Fruit fly (Drosophila melanogaster) whole organism, embryonic: ENCODE data around the gene CG34160.

Experiments
- ci ChIP-seq: fragments of 200-800 bp; sonication (Bioruptor generic); IDR thresholded peaks from 3 replicates; pipeline ENCODE4 v1.3.6; 2022; ENCODE audit warnings: missing biosample characterization, missing genetic modification characterization
- inv ChIP-seq: fragments of 200-800 bp; sonication (Bioruptor generic); IDR thresholded peaks from 2 replicates; pipeline ENCODE4 v1.3.6; 2022; ENCODE audit warnings: missing biosample characterization, missing genetic modification characterization; ENCODE audit not compliant: partially characterized antibody

- TF ChIP-seq ci (GFP tag; lab: Robert Waterston, UW) (peak; percentile 38; the same call in 1 of the 3 replicates), inv (GFP tag; lab: Robert Waterston, UW) (no peak)
Observed at dm6 chr2L:10552807-10553206, 26.7 kb upstream of the CG34160 start.
